Worm (Caenorhabditis elegans) whole organism, L3 larva: ENCODE data around the gene cpna-2.

ENCODE experiments used
- ceh-9 ChIP-seq: sonication (generic microtip); optimal IDR thresholded peaks from 2 replicates; lab custom pipeline; 2018; ENCODE audit warnings: missing biosample characterization, missing genetic modification characterization
- daf-12 ChIP-seq: fragments of 150-350 bp; optimal IDR thresholded peaks from 2 replicates; lab custom pipeline; 2014; ENCODE audit warnings: missing biosample characterization, missing genetic modification reagents, missing genetic modification characterization
- fos-1 ChIP-seq: fragments of 150-350 bp; optimal IDR thresholded peaks from 2 replicates; lab custom pipeline; 2014; ENCODE audit warnings: missing biosample characterization, missing genetic modification characterization
- jun-1 ChIP-seq: fragments of 150-350 bp; optimal IDR thresholded peaks from 2 replicates; lab custom pipeline; 2014; ENCODE audit warnings: missing biosample characterization, missing genetic modification reagents, missing genetic modification characterization
- nhr-23 ChIP-seq: fragments of 150-350 bp; optimal IDR thresholded peaks from 2 replicates; lab custom pipeline; 2014; ENCODE audit warnings: missing biosample characterization, missing genetic modification reagents, missing genetic modification characterization
- nhr-237 ChIP-seq: fragments of 150-350 bp; optimal IDR thresholded peaks from 2 replicates; lab custom pipeline; 2014; ENCODE audit warnings: missing biosample characterization, missing genetic modification characterization
- nhr-76 ChIP-seq: fragments of 150-350 bp; sonication (generic microtip); optimal IDR thresholded peaks from 5 replicates; lab custom pipeline; 2014; ENCODE audit warnings: missing biosample characterization, missing genetic modification characterization
- pha-4 ChIP-seq: fragments of 150-350 bp; optimal IDR thresholded peaks from 2 replicates; lab custom pipeline; 2014; ENCODE audit warnings: missing biosample characterization, missing genetic modification reagents, missing genetic modification characterization
- skn-1 ChIP-seq: fragments of 150-350 bp; optimal IDR thresholded peaks from 2 replicates; lab custom pipeline; 2014; ENCODE audit warnings: missing biosample characterization, missing genetic modification characterization
- unc-39 ChIP-seq: sonication (generic microtip); optimal IDR thresholded peaks from 4 replicates; lab custom pipeline; 2017; ENCODE audit warnings: missing biosample characterization, missing genetic modification characterization

- TF ChIP-seq nhr-76 (tag; lab: Kevin White, UChicago), result no peak
- TF ChIP-seq skn-1 (tag; lab: Kevin White, UChicago), result no peak
- no peak for TF ChIP-seq nhr-237
- TF ChIP-seq unc-39 (tag; lab: Kevin White, UChicago), result no peak
- no peak for TF ChIP-seq pha-4 (tag; lab: Kevin White, UChicago)
- no peak for TF ChIP-seq nhr-23 (tag; lab: Kevin White, UChicago)
- TF ChIP-seq fos-1 (tag; lab: Kevin White, UChicago), result no peak
- no peak for TF ChIP-seq daf-12 (tag; lab: Kevin White, UChicago)
- TF ChIP-seq jun-1 (tag; lab: Kevin White, UChicago), result no peak
- no peak for TF ChIP-seq ceh-9 (tag; lab: Kevin White, UChicago)
Observed at ce11 chrII:7736725-7737124, 12.0 kb downstream of the cpna-2 start.
